Fruit fly (Drosophila melanogaster): ENCODE measurements around the gene ovo.

Gene ovo

dm6 chrX:5066627-5067026 lies 18.6 kb downstream of the ovo start:
- no peak for TF ChIP-seq CG14711 (tag; optimal IDR thresholded peaks at IDR 0.05)
- TF ChIP-seq CG11617 (GFP tag; optimal IDR thresholded peaks at IDR 0.05) = no peak
- no peak for TF ChIP-seq tj (GFP tag; optimal IDR thresholded peaks at IDR 0.05)
- TF ChIP-seq CG33017 (tag; optimal IDR thresholded peaks at IDR 0.05) = no peak
- TF ChIP-seq Mnt (GFP tag; optimal IDR thresholded peaks at IDR 0.05) = no peak
- TF ChIP-seq CG7045 (GFP tag; optimal IDR thresholded peaks at IDR 0.05) = no peak
- TF ChIP-seq CG7101 (tag; optimal IDR thresholded peaks at IDR 0.05) = no peak

- TF ChIP-seq ovo (GFP tag; optimal IDR thresholded peaks at IDR 0.05) (no peak), CG1620 (GFP tag; optimal IDR thresholded peaks at IDR 0.05) (no peak), CG14711 (tag; optimal IDR thresholded peaks at IDR 0.05) (no peak), CG7045 (GFP tag; optimal IDR thresholded peaks at IDR 0.05) (no peak), CG5204 (GFP tag; optimal IDR thresholded peaks at IDR 0.05) (no peak), cic (GFP tag; optimal IDR thresholded peaks at IDR 0.05) (no peak), kay (GFP tag; ENCODE audit: borderline replicate concordance) (no peak), tj (GFP tag; optimal IDR thresholded peaks at IDR 0.05) (no peak), cnc (optimal IDR thresholded peaks at IDR 0.05) (no peak), toe (GFP tag; optimal IDR thresholded peaks at IDR 0.05) (no peak), Crg-1 (GFP tag; optimal IDR thresholded peaks at IDR 0.05) (no peak), pad (GFP tag; optimal IDR thresholded peaks at IDR 0.05) (no peak), Hr96 (GFP tag; optimal IDR thresholded peaks at IDR 0.05) (no peak), Clk (GFP tag; optimal IDR thresholded peaks at IDR 0.05) (no peak), CG11617 (GFP tag; optimal IDR thresholded peaks at IDR 0.05) (no peak), CG33017 (tag; optimal IDR thresholded peaks at IDR 0.05) (no peak), CG12768 (GFP tag; optimal IDR thresholded peaks at IDR 0.05) (no peak)
Measured at dm6 chrX:5068475-5068874, 20.4 kb downstream of the ovo start.

dm6 chrX:5075842-5076413 lies 27.9 kb downstream of the ovo start:
- no peak for TF ChIP-seq cnc (optimal IDR thresholded peaks at IDR 0.05)
- peak; percentile 17 for TF ChIP-seq CG33017 (tag; optimal IDR thresholded peaks at IDR 0.05)

DNA sequence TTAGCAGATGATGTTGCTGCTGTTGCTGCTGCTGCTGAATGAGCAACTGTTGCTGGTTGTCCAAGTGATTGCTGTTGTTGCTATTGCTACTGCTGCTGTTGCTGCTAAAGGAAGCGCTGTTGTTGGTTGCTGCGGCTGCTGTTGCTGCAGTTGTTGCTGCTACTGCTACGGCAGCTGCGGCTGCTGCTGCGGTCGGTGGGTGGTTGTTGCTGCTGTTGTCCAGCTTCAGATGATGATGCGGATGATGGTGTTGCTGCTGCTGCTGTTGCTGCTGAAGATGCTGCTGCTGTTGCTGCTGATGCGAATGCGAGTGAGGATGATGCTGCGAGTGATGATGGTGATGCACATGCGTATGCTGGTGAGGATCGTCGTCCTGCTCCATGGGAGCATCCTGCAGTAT lies 32.4 kb downstream of the ovo start:
- no peak for TF ChIP-seq ovo (GFP tag; optimal IDR thresholded peaks at IDR 0.05)

DNA sequence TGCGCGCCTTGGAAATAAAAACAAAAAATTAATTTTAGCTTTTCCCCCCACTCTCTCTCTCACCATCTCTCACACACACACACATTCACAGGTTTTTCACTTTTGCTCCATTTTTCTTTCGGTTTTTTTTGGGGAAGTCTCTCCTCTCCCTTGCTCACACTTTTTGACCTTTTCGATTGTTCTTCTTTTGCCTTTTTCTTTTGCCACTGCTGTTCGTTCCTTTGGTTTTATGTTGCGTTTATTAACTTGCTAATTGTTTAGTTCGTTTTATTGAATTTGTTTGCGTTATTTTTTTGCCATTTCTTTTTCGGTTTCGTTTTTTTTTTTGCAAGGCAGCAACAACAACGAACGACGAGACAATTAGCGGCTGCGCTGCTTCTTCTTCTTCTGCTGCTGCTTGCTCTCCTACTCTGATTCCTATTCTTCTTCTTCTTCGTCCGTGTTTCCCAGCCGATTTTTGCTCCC lies 34.3 kb downstream of the ovo start:
- TF ChIP-seq CG1620 (GFP tag; optimal IDR thresholded peaks at IDR 0.05) = no peak
- TF ChIP-seq Clk (GFP tag; optimal IDR thresholded peaks at IDR 0.05) = no peak
- TF ChIP-seq Mnt (GFP tag; optimal IDR thresholded peaks at IDR 0.05) = no peak
- TF ChIP-seq tj (GFP tag; optimal IDR thresholded peaks at IDR 0.05) = peak; percentile 50
- TF ChIP-seq toe (GFP tag; optimal IDR thresholded peaks at IDR 0.05) = no peak
- peak; percentile 50 for TF ChIP-seq CG11617 (GFP tag; optimal IDR thresholded peaks at IDR 0.05)
- TF ChIP-seq ovo (GFP tag; optimal IDR thresholded peaks at IDR 0.05) = no peak
- TF ChIP-seq pad (GFP tag; optimal IDR thresholded peaks at IDR 0.05) = no peak
- no peak for TF ChIP-seq CG5204 (GFP tag; optimal IDR thresholded peaks at IDR 0.05)
- TF ChIP-seq cic (GFP tag; optimal IDR thresholded peaks at IDR 0.05) = no peak
- peak; percentile 32 for TF ChIP-seq CG12768 (GFP tag; optimal IDR thresholded peaks at IDR 0.05)
- TF ChIP-seq Crg-1 (GFP tag; optimal IDR thresholded peaks at IDR 0.05) = no peak
- TF ChIP-seq CG7045 (GFP tag; optimal IDR thresholded peaks at IDR 0.05) = peak; percentile 33
- TF ChIP-seq Hr96 (GFP tag; optimal IDR thresholded peaks at IDR 0.05) = no peak
- no peak for TF ChIP-seq kay (GFP tag; ENCODE audit: borderline replicate concordance)
- no peak for TF ChIP-seq CG14711 (tag; optimal IDR thresholded peaks at IDR 0.05)
- no peak for TF ChIP-seq CG33017 (tag; optimal IDR thresholded peaks at IDR 0.05)
- no peak for TF ChIP-seq bab1 (GFP tag; optimal IDR thresholded peaks at IDR 0.05)
- TF ChIP-seq cnc (optimal IDR thresholded peaks at IDR 0.05) = no peak
- TF ChIP-seq CG7101 (tag; optimal IDR thresholded peaks at IDR 0.05) = no peak

DNA sequence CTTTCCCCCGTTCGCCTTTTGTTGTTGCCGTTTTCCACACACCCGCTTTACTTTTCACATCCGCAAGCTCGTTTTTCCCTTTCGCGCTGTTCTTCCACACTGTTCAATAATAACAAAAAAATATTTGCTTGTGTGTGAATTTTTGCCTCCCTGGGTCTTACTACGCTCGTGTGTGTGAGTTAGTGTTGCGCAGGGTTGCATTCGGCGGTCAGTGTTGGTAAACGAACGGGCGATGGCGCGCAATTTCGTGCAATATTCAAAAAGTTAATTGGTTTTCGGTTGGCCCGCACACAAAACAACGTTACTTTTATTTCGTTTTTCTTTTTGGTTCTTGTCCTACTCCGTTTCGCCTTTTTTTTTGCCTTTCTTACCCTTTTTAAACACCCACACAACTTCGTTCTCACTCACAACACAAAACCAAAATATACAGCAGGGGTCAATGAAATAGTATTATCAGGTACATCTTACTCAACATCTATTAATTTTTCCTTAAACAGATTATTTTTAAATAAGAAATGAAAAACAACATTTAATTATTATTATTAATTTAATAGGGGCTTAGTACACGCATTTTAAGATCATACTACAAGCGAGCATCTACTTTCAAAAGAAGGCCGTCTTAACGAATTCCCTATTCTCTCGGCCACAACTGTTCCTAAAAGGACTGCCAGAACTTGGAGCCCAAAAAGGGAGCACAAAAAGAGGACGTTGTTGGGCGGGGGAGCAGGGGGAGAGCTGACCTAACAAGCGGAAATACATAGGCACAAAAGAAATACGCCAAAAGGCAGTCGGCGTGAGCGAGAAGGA lies 35.0 kb downstream of the ovo start:
- TF ChIP-seq kay (GFP tag; ENCODE audit: borderline replicate concordance) (peak; percentile 83), Hr96 (GFP tag; optimal IDR thresholded peaks at IDR 0.05) (peak; percentile 74), CG5204 (GFP tag; optimal IDR thresholded peaks at IDR 0.05) (peak; percentile 49), Mnt (GFP tag; optimal IDR thresholded peaks at IDR 0.05) (peak; percentile 72), CG12768 (GFP tag; optimal IDR thresholded peaks at IDR 0.05) (no peak), cnc (optimal IDR thresholded peaks at IDR 0.05) (no peak), Clk (GFP tag; optimal IDR thresholded peaks at IDR 0.05) (no peak), cic (GFP tag; optimal IDR thresholded peaks at IDR 0.05) (peak; percentile 13), pad (GFP tag; optimal IDR thresholded peaks at IDR 0.05) (peak; percentile 26), CG1620 (GFP tag; optimal IDR thresholded peaks at IDR 0.05) (peak; percentile 88), ovo (GFP tag; optimal IDR thresholded peaks at IDR 0.05) (peak; percentile 59), CG11617 (GFP tag; optimal IDR thresholded peaks at IDR 0.05) (no peak), bab1 (GFP tag; optimal IDR thresholded peaks at IDR 0.05) (no peak), CG33017 (tag; optimal IDR thresholded peaks at IDR 0.05) (peak; percentile 7), CG7045 (GFP tag; optimal IDR thresholded peaks at IDR 0.05) (no peak), tj (GFP tag; optimal IDR thresholded peaks at IDR 0.05) (no peak), toe (GFP tag; optimal IDR thresholded peaks at IDR 0.05) (peak; percentile 49), CG7101 (tag; optimal IDR thresholded peaks at IDR 0.05) (peak; percentile 51), CG14711 (tag; optimal IDR thresholded peaks at IDR 0.05) (peak; percentile 20), Crg-1 (GFP tag; optimal IDR thresholded peaks at IDR 0.05) (peak; percentile 73)

All from whole organism, adult.